Worm (Caenorhabditis elegans) whole organism, L3 larva: ENCODE measurements around the gene srw-83.

Source experiments
- ama-1 ChIP-seq: fragments of 150-350 bp; optimal IDR thresholded peaks from 2 replicates; lab custom pipeline; 2018
- ceh-16 ChIP-seq: sonication (generic microtip); optimal IDR thresholded peaks from 2 replicates; lab custom pipeline; 2017; ENCODE audit warnings: missing biosample characterization, missing genetic modification characterization
- ceh-28 ChIP-seq: fragments of 150-350 bp; optimal IDR thresholded peaks from 2 replicates; lab custom pipeline; 2014; ENCODE audit warnings: missing biosample characterization, missing genetic modification reagents, missing genetic modification characterization
- ceh-9 ChIP-seq: sonication (generic microtip); optimal IDR thresholded peaks from 2 replicates; lab custom pipeline; 2018; ENCODE audit warnings: missing biosample characterization, missing genetic modification characterization
- daf-12 ChIP-seq: fragments of 150-350 bp; optimal IDR thresholded peaks from 2 replicates; lab custom pipeline; 2014; ENCODE audit warnings: missing biosample characterization, missing genetic modification reagents, missing genetic modification characterization
- egl-27 ChIP-seq: sonication (generic microtip); optimal IDR thresholded peaks from 4 replicates; lab custom pipeline; 2017; ENCODE audit warnings: missing biosample characterization, missing genetic modification reagents, missing genetic modification characterization
- egl-5 ChIP-seq: fragments of 150-350 bp; optimal IDR thresholded peaks from 2 replicates; lab custom pipeline; 2017; ENCODE audit warnings: missing biosample characterization, missing genetic modification reagents, missing genetic modification characterization, inconsistent platforms
- elt-1 ChIP-seq: fragments of 150-350 bp; optimal IDR thresholded peaks from 2 replicates; lab custom pipeline; 2014; ENCODE audit warnings: missing biosample characterization, missing genetic modification characterization
- elt-2 ChIP-seq: sonication (generic microtip); optimal IDR thresholded peaks from 2 replicates; lab custom pipeline; 2016; ENCODE audit warnings: missing genetic modification reagents, mild to moderate bottlenecking, missing genetic modification characterization, missing compliant biosample characterization
- elt-3 ChIP-seq, 3 experiments: fragments of 150-350 bp in 1 of 3; sonication (generic microtip) in 2 of 3; optimal IDR thresholded peaks; 2 replicates in 2 of 3; 4 replicates in 1 of 3; lab custom pipeline; 2014 to 2017; ENCODE audit warnings: missing biosample characterization in 3 of 3, missing genetic modification characterization in 3 of 3
- eor-1 ChIP-seq, 2 experiments: fragments of 150-350 bp; optimal IDR thresholded peaks; 2 replicates each; lab custom pipeline; 2014 to 2018; ENCODE audit warnings: missing biosample characterization in 2 of 2, missing genetic modification characterization in 2 of 2
- fkh-10 ChIP-seq: sonication (generic microtip); optimal IDR thresholded peaks from 2 replicates; lab custom pipeline; 2017; ENCODE audit warnings: missing biosample characterization, missing genetic modification reagents, missing genetic modification characterization
- fkh-2 ChIP-seq: fragments of 150-350 bp; optimal IDR thresholded peaks from 2 replicates; lab custom pipeline; 2014; ENCODE audit warnings: missing biosample characterization, missing genetic modification reagents, missing genetic modification characterization
- fos-1 ChIP-seq: fragments of 150-350 bp; optimal IDR thresholded peaks from 2 replicates; lab custom pipeline; 2014; ENCODE audit warnings: missing biosample characterization, missing genetic modification characterization
- lin-39 ChIP-seq: fragments of 150-350 bp; optimal IDR thresholded peaks from 2 replicates; lab custom pipeline; 2018; ENCODE audit warnings: missing biosample characterization, missing genetic modification reagents, missing genetic modification characterization
- lsy-12 ChIP-seq: sonication (generic microtip); optimal IDR thresholded peaks from 2 replicates; lab custom pipeline; 2016; ENCODE audit warnings: mild to moderate bottlenecking, missing genetic modification characterization, missing compliant biosample characterization
- mdl-1 ChIP-seq: fragments of 150-350 bp; optimal IDR thresholded peaks from 2 replicates; lab custom pipeline; 2014; ENCODE audit warnings: missing biosample characterization, missing genetic modification characterization
- nfya-1 ChIP-seq: sonication (generic microtip); optimal IDR thresholded peaks from 2 replicates; lab custom pipeline; 2017; ENCODE audit warnings: missing genetic modification characterization, mild to moderate bottlenecking, missing compliant biosample characterization, antibody characterized with exemption, moderate library complexity; ENCODE audit not compliant: insufficient read depth
- nhr-12 ChIP-seq: fragments of 150-350 bp; optimal IDR thresholded peaks from 2 replicates; lab custom pipeline; 2014; ENCODE audit warnings: missing biosample characterization, missing genetic modification characterization
- nhr-23 ChIP-seq: fragments of 150-350 bp; optimal IDR thresholded peaks from 2 replicates; lab custom pipeline; 2014; ENCODE audit warnings: missing biosample characterization, missing genetic modification reagents, missing genetic modification characterization
- nhr-237 ChIP-seq: fragments of 150-350 bp; optimal IDR thresholded peaks from 2 replicates; lab custom pipeline; 2014; ENCODE audit warnings: missing biosample characterization, missing genetic modification characterization
- nhr-43 ChIP-seq: sonication (generic microtip); optimal IDR thresholded peaks from 2 replicates; lab custom pipeline; 2016; ENCODE audit warnings: mild to moderate bottlenecking, missing genetic modification characterization, missing compliant biosample characterization; ENCODE audit not compliant: poor library complexity, severe bottlenecking
- nhr-67 ChIP-seq: fragments of 150-350 bp; optimal IDR thresholded peaks from 2 replicates; lab custom pipeline; 2014; ENCODE audit warnings: missing biosample characterization, missing genetic modification characterization
- nhr-76 ChIP-seq: fragments of 150-350 bp; sonication (generic microtip); optimal IDR thresholded peaks from 5 replicates; lab custom pipeline; 2014; ENCODE audit warnings: missing biosample characterization, missing genetic modification characterization
- nhr-77 ChIP-seq: fragments of 150-350 bp; optimal IDR thresholded peaks from 2 replicates; lab custom pipeline; 2014; ENCODE audit warnings: missing biosample characterization, missing genetic modification characterization
- pha-4 ChIP-seq: fragments of 150-350 bp; optimal IDR thresholded peaks from 2 replicates; lab custom pipeline; 2014; ENCODE audit warnings: missing biosample characterization, missing genetic modification reagents, missing genetic modification characterization
- pqm-1 ChIP-seq: fragments of 150-350 bp; optimal IDR thresholded peaks from 2 replicates; lab custom pipeline; 2017; ENCODE audit warnings: missing biosample characterization, missing genetic modification characterization, inconsistent platforms
- sea-2 ChIP-seq: fragments of 150-350 bp; sonication (generic microtip); optimal IDR thresholded peaks from 4 replicates; lab custom pipeline; 2014; ENCODE audit warnings: missing biosample characterization, missing genetic modification reagents, missing genetic modification characterization
- skn-1 ChIP-seq: fragments of 150-350 bp; optimal IDR thresholded peaks from 2 replicates; lab custom pipeline; 2014; ENCODE audit warnings: missing biosample characterization, missing genetic modification characterization
- snpc-4 ChIP-seq: fragments of 150-350 bp; optimal IDR thresholded peaks from 2 replicates; lab custom pipeline; 2014; ENCODE audit warnings: missing biosample characterization, missing genetic modification characterization
- tbx-2 ChIP-seq: sonication (generic microtip); optimal IDR thresholded peaks from 2 replicates; lab custom pipeline; 2016; ENCODE audit warnings: mild to moderate bottlenecking, missing genetic modification characterization, missing compliant biosample characterization
- unc-62 ChIP-seq: fragments of 150-350 bp; sonication (generic microtip); optimal IDR thresholded peaks from 4 replicates; lab custom pipeline; 2014; ENCODE audit warnings: missing biosample characterization, missing genetic modification reagents, missing genetic modification characterization
- ztf-11 ChIP-seq: fragments of 150-350 bp; optimal IDR thresholded peaks from 2 replicates; lab custom pipeline; 2014; ENCODE audit warnings: missing biosample characterization, missing genetic modification characterization
- ztf-4 ChIP-seq: fragments of 150-350 bp; optimal IDR thresholded peaks from 2 replicates; lab custom pipeline; 2014; ENCODE audit warnings: missing biosample characterization, missing genetic modification characterization

Gene srw-83

DNA sequence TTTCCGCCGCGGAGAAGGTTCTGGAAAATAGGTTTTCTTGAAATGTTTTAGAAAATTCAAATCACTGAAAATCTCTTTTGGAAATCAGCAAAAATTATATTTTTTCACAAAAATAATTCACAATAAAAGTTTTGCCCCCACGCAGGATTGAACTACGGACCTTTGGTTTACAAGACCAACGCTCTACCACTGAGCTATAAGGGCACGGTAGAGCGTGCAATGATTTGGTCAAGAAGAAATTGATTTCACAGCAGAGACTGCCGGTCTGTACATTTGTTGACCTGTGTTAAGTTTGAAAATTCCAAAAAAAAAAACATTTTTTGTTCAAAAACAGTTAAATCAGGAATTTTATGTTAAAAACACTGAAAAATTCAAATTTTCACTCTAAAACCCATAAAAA lies 14.0 kb upstream of the srw-83 start:
- no peak for TF ChIP-seq ztf-4 (tag; lab: Kevin White, UChicago)
- TF ChIP-seq nhr-237 (tag; lab: Kevin White, UChicago): no peak
- peak; percentile 14 for TF ChIP-seq elt-2 (tag; lab: Kevin White, UChicago)
- TF ChIP-seq egl-5 (tag; lab: Kevin White, UChicago): no peak
- no peak for TF ChIP-seq tbx-2 (tag; lab: Kevin White, UChicago)
- TF ChIP-seq fos-1 (tag; lab: Kevin White, UChicago): no peak
- TF ChIP-seq, all 47 proteins: peak for 1

ce11 chrV:18412887-18413286 lies 13.5 kb upstream of the srw-83 start, which contains the start of gene ZK262.2:
Gene ZK262.2, minus strand, starts transcription at chrV:18412987.
- TF ChIP-seq fkh-2 (tag; lab: Kevin White, UChicago): no peak
- TF ChIP-seq pqm-1 (tag; lab: Kevin White, UChicago): no peak
- peak; percentile 9 for TF ChIP-seq pha-4 (tag; lab: Kevin White, UChicago)
- TF ChIP-seq elt-2 (tag; lab: Kevin White, UChicago): no peak
- TF ChIP-seq nhr-43 (tag; lab: Kevin White, UChicago): no peak

ce11 chrV:18414051-18414450 lies 12.3 kb upstream of the srw-83 start, which contains the start of gene txt-8:
Gene txt-8, plus strand, starts transcription at chrV:18414351.
- TF ChIP-seq snpc-4 (no peak), pha-4 (tag; lab: Kevin White, UChicago) (peak; percentile 1), lin-39 (no peak), tbx-2 (tag; lab: Kevin White, UChicago) (no peak)

- no peak for TF ChIP-seq ztf-4 (tag; lab: Kevin White, UChicago)
- no peak for TF ChIP-seq lsy-12
- TF ChIP-seq ceh-16 (tag; lab: Kevin White, UChicago): no peak
- no peak for TF ChIP-seq nhr-43 (tag; lab: Kevin White, UChicago)
- TF ChIP-seq, all 47 proteins: peak for 0
Measured at ce11 chrV:18420797-18421196, 5.6 kb upstream of the srw-83 start, which contains the start of gene srj-26. Gene srj-26, plus strand, starts transcription at chrV:18421097.

ce11 chrV:18424471-18424870 lies 1.9 kb upstream of the srw-83 start, which contains the start of gene ZK262.4:
Gene ZK262.4, minus strand, starts transcription at chrV:18424571.
- TF ChIP-seq ztf-4 (tag; lab: Kevin White, UChicago): no peak
- no peak for TF ChIP-seq mdl-1 (tag; lab: Kevin White, UChicago)
- no peak for TF ChIP-seq nhr-67 (tag; lab: Kevin White, UChicago)
- TF ChIP-seq fkh-10: no peak
- no peak for TF ChIP-seq ztf-11 (tag; lab: Kevin White, UChicago)
- TF ChIP-seq egl-5 (tag; lab: Kevin White, UChicago): no peak
- no peak for TF ChIP-seq lin-39
- TF ChIP-seq unc-62 (GFP tag; lab: Kevin White, UChicago): no peak
- no peak for TF ChIP-seq nhr-23
- TF ChIP-seq ceh-16 (tag; lab: Kevin White, UChicago): no peak
- no peak for TF ChIP-seq nhr-76 (tag; lab: Kevin White, UChicago)
- TF ChIP-seq elt-3 (tag; optimal IDR thresholded peaks at IDR 0.05; lab: Kevin White, UChicago): no peak
- no peak for TF ChIP-seq nhr-237 (tag; lab: Kevin White, UChicago)
- TF ChIP-seq lsy-12: no peak
- TF ChIP-seq sea-2 (GFP tag; lab: Kevin White, UChicago): no peak
- TF ChIP-seq ceh-9: no peak
- no peak for TF ChIP-seq nhr-43 (tag; lab: Kevin White, UChicago)

- TF ChIP-seq nhr-43 (tag; lab: Kevin White, UChicago) (no peak), tbx-2 (tag; lab: Kevin White, UChicago) (no peak), snpc-4 (no peak), elt-2 (tag; lab: Kevin White, UChicago) (no peak), nhr-237 (tag; lab: Kevin White, UChicago) (no peak), ceh-28 (no peak), ztf-4 (tag; lab: Kevin White, UChicago) (no peak), sea-2 (GFP tag; lab: Kevin White, UChicago) (no peak), ceh-9 (no peak), unc-62 (GFP tag; lab: Kevin White, UChicago) (no peak), ama-1 (lab: Kevin White, UChicago) (no peak), skn-1 (no peak)
Measured at ce11 chrV:18425544-18425943, 836 bp upstream of the srw-83 start, which contains the start of gene ZK262.19. Gene ZK262.19, minus strand, starts transcription at chrV:18425644.

ce11 chrV:18430826-18431225 lies 4.4 kb downstream of the srw-83 start:
- TF ChIP-seq elt-2 (tag; lab: Kevin White, UChicago): no peak
- no peak for TF ChIP-seq eor-1 (tag; optimal IDR thresholded peaks at IDR 0.05; lab: Kevin White, UChicago)
- no peak for TF ChIP-seq nhr-77
- TF ChIP-seq ceh-28: no peak
- no peak for TF ChIP-seq nhr-237 (tag; lab: Kevin White, UChicago)
- TF ChIP-seq egl-5 (tag; lab: Kevin White, UChicago): no peak
- no peak for TF ChIP-seq nhr-12
- TF ChIP-seq elt-3 (tag; optimal IDR thresholded peaks at IDR 0.05; lab: Kevin White, UChicago): no peak
- TF ChIP-seq egl-27 (tag; lab: Kevin White, UChicago): no peak
- no peak for TF ChIP-seq lin-39
- no peak for TF ChIP-seq nhr-43 (tag; lab: Kevin White, UChicago)
- TF ChIP-seq daf-12 (tag; lab: Kevin White, UChicago): no peak
- TF ChIP-seq nfya-1 (tag; lab: Kevin White, UChicago): no peak
- no peak for TF ChIP-seq fos-1 (tag; lab: Kevin White, UChicago)
- no peak for TF ChIP-seq elt-1 (tag; lab: Kevin White, UChicago)
- no peak for TF ChIP-seq unc-62 (GFP tag; lab: Kevin White, UChicago)
